Worm (Caenorhabditis elegans): Measurements from ENCODE around the gene clec-124.
"Not testable (repeated sequence)": the region's sequence is repeated elsewhere in the genome, so short reads cannot be mapped to it uniquely, and the experiment has no call there.

clec-124 gene

ce11 chrII:3208679-3209078 is 40.8 kb upstream of the clec-124 start, which contains the start of gene sdz-35:
TSS of gene sdz-35 (minus strand) at chrII:3208779.
- no peak for TF ChIP-seq egl-27 (tag; optimal IDR thresholded peaks at IDR 0.05)
- TF ChIP-seq ama-1 (optimal IDR thresholded peaks at IDR 0.05): no peak
- TF ChIP-seq ZK546.5 (tag; optimal IDR thresholded peaks at IDR 0.05): no peak
- TF ChIP-seq R02D3.7 (tag; optimal IDR thresholded peaks at IDR 0.05): no peak
- no peak for TF ChIP-seq nhr-43 (tag; optimal IDR thresholded peaks at IDR 0.05; ENCODE audit: poor library complexity, severe bottlenecking)
- TF ChIP-seq fkh-10 (GFP tag; optimal IDR thresholded peaks at IDR 0.05): no peak

- no peak for TF ChIP-seq ZK546.5 (tag; optimal IDR thresholded peaks at IDR 0.05)
- no peak for TF ChIP-seq ztf-4 (tag; optimal IDR thresholded peaks at IDR 0.05)
- TF ChIP-seq snpc-4 (tag; optimal IDR thresholded peaks at IDR 0.05): peak; percentile 33
- TF ChIP-seq nhr-12 (tag; optimal IDR thresholded peaks at IDR 0.05): no peak
- TF ChIP-seq nhr-77 (tag; optimal IDR thresholded peaks at IDR 0.05): no peak
- TF ChIP-seq nhr-23 (tag; optimal IDR thresholded peaks at IDR 0.05): peak; percentile 3
- peak; percentile 30 for TF ChIP-seq hmg-11 (tag; optimal IDR thresholded peaks at IDR 0.05)
- TF ChIP-seq aly-2 (tag; optimal IDR thresholded peaks at IDR 0.05): no peak
- peak; percentile 66 for TF ChIP-seq pha-4 (tag; optimal IDR thresholded peaks at IDR 0.05)
- TF ChIP-seq nhr-43 (tag; optimal IDR thresholded peaks at IDR 0.05; ENCODE audit: poor library complexity, severe bottlenecking): no peak
- no peak for TF ChIP-seq fos-1 (tag; optimal IDR thresholded peaks at IDR 0.05)
- TF ChIP-seq skn-1 (tag; optimal IDR thresholded peaks at IDR 0.05): no peak
- TF ChIP-seq nhr-28 (tag; optimal IDR thresholded peaks at IDR 0.05): no peak
- TF ChIP-seq nfya-1 (tag; optimal IDR thresholded peaks at IDR 0.05; ENCODE audit: insufficient read depth): peak; percentile 55
- no peak for TF ChIP-seq nhr-25 (tag; optimal IDR thresholded peaks at IDR 0.05)
- TF ChIP-seq egl-27 (tag; optimal IDR thresholded peaks at IDR 0.05): no peak
- no peak for TF ChIP-seq sea-2 (GFP tag; optimal IDR thresholded peaks at IDR 0.05)
- TF ChIP-seq eor-1 (tag; optimal IDR thresholded peaks at IDR 0.05): no peak
- no peak for TF ChIP-seq ceh-82 (tag; optimal IDR thresholded peaks at IDR 0.05)
- TF ChIP-seq ama-1 (optimal IDR thresholded peaks at IDR 0.05): no peak
- no peak for TF ChIP-seq lin-39 (tag; optimal IDR thresholded peaks at IDR 0.05)
- no peak for TF ChIP-seq pqm-1 (tag; optimal IDR thresholded peaks at IDR 0.05)
Measured at ce11 chrII:3209251-3209650, 40.3 kb upstream of the clec-124 start, which contains the start of gene ZC239.6. TSS of gene ZC239.6 (plus strand) at chrII:3209631.

- TF ChIP-seq ceh-16 (tag; optimal IDR thresholded peaks at IDR 0.05) (no peak), zag-1 (tag; optimal IDR thresholded peaks at IDR 0.05) (no peak), nhr-76 (tag; optimal IDR thresholded peaks at IDR 0.05) (no peak), ceh-82 (tag; optimal IDR thresholded peaks at IDR 0.05) (no peak), egl-5 (tag; optimal IDR thresholded peaks at IDR 0.05) (no peak), aly-2 (tag; optimal IDR thresholded peaks at IDR 0.05) (no peak), ztf-4 (tag; optimal IDR thresholded peaks at IDR 0.05) (no peak)
Measured at ce11 chrII:3210365-3210764, 39.1 kb upstream of the clec-124 start, which contains the start of gene ZC239.5. TSS of gene ZC239.5 (plus strand) at chrII:3210665.

ce11 chrII:3213898-3214297 is 35.6 kb upstream of the clec-124 start, which contains the start of gene ZC239.4:
TSS of gene ZC239.4 (plus strand) at chrII:3214198.
- no peak for TF ChIP-seq pqm-1 (tag; optimal IDR thresholded peaks at IDR 0.05)
- no peak for TF ChIP-seq nhr-12 (tag; optimal IDR thresholded peaks at IDR 0.05)
- no peak for TF ChIP-seq zag-1 (tag; optimal IDR thresholded peaks at IDR 0.05)
- TF ChIP-seq elt-3 (tag; optimal IDR thresholded peaks at IDR 0.05): no peak

ce11 chrII:3215762-3216161 is 33.7 kb upstream of the clec-124 start, which contains the start of gene ZC239.3:
TSS of gene ZC239.3 (plus strand) at chrII:3216062.
- not testable (repeated sequence) for TF ChIP-seq lin-39, eor-1, ztf-4 (tag; optimal IDR thresholded peaks at IDR 0.05)

- TF ChIP-seq hmg-11 (tag; optimal IDR thresholded peaks at IDR 0.05): no peak
- TF ChIP-seq ceh-9 (tag; optimal IDR thresholded peaks at IDR 0.05): no peak
- peak; percentile 15 for TF ChIP-seq elt-2 (tag; optimal IDR thresholded peaks at IDR 0.05)
- TF ChIP-seq snpc-4 (tag; optimal IDR thresholded peaks at IDR 0.05): no peak
- no peak for TF ChIP-seq nfya-1 (tag; optimal IDR thresholded peaks at IDR 0.05; ENCODE audit: insufficient read depth)
- no peak for TF ChIP-seq zag-1 (tag; optimal IDR thresholded peaks at IDR 0.05)
Measured at ce11 chrII:3220723-3221122, 28.8 kb upstream of the clec-124 start, which contains the start of gene ZC239.22. TSS of gene ZC239.22 (minus strand) at chrII:3220823.
